Worm (Caenorhabditis elegans) whole organism, L4/young adult: ENCODE results near the gene frl-1.

ENCODE experiments used
- W03F9.2 ChIP-seq: fragments of 150-350 bp; optimal IDR thresholded peaks from 2 replicates; lab custom pipeline; 2014; ENCODE audit warnings: missing biosample characterization, missing genetic modification characterization
- dao-5 ChIP-seq: sonication (generic microtip); optimal IDR thresholded peaks from 2 replicates; lab custom pipeline; 2016; ENCODE audit warnings: missing genotype, missing genetic modification characterization, moderate library complexity, missing compliant biosample characterization
- him-1 ChIP-seq: sonication (generic microtip); optimal IDR thresholded peaks from 2 replicates; lab custom pipeline; 2016; ENCODE audit warnings: missing genotype, missing genetic modification reagents, missing genetic modification characterization, missing compliant biosample characterization

Gene frl-1

DNA sequence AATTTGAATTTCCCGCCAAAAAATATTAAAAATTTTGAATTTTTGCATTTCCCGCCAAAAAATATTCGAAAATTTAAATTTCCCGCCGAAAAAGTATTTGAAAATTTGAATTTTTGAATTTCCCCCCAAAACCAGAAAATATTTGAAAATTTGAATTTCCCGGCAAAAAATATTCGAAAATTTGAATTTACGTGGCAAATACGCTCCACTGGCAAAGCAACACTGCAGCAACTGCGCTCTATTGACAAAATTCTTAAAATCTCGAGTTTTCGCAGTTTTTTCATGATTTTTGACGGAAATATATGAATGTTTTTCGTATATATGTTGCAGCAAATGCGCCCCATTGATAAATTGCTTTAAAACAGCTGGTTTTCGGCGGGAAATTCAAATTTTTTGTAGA lies 12.6 kb upstream of the frl-1 start:
- TF ChIP-seq him-1 (no peak), W03F9.2 (no peak), dao-5 (tag; lab: Kevin White, UChicago) (no peak)

DNA sequence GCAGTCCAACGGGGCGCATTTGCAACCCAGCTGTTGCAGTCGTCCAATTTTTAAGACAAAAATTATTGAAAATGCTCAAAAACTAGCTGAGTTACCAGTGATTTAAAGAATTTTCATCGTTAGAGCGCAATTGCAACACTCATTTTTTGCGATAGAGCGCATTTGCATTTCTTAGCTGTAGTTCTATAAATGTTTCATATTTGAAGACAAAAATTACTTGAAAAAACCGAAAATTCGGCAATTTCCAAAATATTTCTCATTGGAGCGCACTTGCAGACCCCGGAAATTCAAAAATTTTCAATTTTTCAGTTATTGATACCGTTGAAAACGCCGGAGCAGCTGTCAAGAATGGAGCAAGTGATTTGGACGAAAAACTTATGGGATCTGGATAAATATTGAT lies 11.9 kb upstream of the frl-1 start:
- TF ChIP-seq him-1 (no peak), dao-5 (tag; lab: Kevin White, UChicago) (no peak), W03F9.2 (no peak)

DNA sequence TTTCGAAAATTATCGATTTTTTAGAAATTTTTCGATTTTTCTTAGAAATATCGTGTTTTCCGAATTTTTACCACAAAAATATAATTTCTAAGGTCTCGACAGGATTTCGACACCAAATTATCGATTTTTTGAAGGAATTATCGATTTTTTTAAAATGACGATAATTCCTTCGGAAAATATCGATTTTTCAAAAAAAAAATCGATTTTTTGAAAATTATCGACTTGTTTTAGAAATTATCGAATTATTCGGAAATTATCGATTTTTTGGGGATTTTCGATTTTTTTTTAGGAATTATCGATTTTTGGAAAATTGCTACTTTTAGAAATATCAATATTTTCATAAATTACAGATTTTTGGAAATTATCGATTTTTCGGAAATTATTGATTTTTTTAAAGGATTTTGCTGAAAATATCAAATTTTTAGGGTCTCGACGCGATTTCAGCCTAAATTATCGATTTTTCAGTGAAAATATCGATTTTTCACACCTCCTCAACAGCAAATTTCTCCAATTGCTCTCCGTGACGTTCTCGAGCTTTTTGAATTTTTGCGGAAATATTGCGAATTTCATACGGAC lies 11.2 kb upstream of the frl-1 start:
- TF ChIP-seq dao-5 (tag; lab: Kevin White, UChicago) (no peak), W03F9.2 (no peak), him-1 (no peak)

DNA sequence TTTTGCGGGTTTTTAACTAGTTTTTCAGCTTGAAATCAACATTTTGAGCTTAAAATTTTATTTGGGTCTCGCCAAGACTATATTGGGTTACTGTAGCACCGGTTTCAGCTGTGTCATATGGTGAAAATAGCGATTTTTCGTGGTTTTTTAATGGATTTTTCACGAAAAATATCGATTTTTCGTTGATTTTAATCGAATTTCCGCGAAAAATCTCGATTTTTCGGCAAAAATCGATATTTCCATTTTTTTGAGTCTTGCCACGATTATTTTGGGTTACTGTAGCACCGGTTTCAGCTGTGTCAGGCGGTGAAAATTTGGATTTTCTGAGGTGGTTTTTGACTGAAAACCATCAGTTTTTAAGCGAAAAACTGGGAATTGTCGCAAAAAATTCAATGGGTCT lies 8.6 kb upstream of the frl-1 start:
- TF ChIP-seq dao-5 (tag; lab: Kevin White, UChicago) (no peak), W03F9.2 (no peak), him-1 (no peak)

DNA sequence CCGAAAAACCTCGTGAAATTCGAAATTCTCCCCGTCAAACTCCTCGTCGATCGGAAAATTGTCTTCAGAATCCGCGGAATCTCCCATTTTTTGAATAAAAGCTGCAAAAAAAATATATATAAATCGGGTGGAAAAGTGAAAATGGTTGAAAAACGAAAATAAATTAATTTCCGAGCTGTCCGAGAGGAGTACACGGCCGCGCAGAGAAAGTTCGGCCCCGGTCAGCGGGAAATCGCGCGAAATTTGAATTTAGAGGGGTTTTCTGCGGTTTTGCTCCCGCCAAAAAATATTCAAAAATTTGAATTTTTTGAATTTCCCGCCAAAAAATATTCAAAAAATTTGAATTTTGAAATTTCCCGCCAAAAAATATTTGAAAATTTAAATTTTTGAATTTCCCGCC lies 7.1 kb upstream of the frl-1 start, which contains the start of gene Y48G9A.11:
Gene Y48G9A.11 (minus strand): TSS at position 101 of the 400 bp plus-strand sequence.
- TF ChIP-seq dao-5 (tag; lab: Kevin White, UChicago) (no peak), W03F9.2 (no peak), him-1 (no peak)

DNA sequence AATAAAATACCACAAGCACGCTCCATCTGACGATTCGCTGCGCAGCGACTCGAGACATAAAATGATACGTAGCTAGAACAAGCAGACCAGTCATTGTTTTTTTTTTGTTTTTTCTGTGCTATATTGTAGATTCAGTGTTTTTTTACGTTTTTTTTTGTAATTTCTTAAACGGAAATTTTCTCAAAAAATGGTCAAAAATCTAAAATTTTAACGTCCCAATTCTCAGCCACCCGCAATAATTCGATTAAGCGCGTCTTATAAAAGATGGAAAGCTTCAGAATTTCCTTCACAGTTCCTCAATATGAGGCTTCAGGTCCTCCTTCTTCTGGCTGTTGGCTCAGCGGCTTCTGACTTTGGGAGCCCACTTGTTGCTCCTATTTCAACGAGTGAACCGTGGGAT lies 6.4 kb upstream of the frl-1 start, which contains the start of gene Y48G9A.6:
Gene Y48G9A.6 (plus strand): TSS at position 301 of the 400 bp plus-strand sequence.
- no peak for TF ChIP-seq him-1
- TF ChIP-seq dao-5 (tag; lab: Kevin White, UChicago): no peak
- no peak for TF ChIP-seq W03F9.2

DNA sequence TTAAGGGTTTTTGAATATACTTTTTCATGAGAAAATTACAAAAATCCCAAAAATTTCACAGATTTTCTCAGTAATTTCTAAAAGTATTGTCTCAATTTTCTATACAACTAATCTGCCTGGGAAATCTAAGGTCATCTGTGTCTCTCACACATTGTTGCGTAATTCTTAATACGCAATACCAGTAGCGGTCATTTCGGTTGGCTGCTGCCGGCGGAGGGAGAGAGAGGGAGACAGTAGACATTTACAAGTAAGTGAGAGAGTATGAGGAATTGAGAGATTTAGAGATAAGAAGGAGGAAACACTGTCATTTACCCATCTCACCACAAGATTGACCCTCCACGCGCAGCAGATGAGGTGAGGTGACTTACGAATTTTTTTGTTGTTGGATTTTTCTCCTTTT lies 2.0 kb downstream of the frl-1 start:
- TF ChIP-seq dao-5 (tag; lab: Kevin White, UChicago) (no peak), W03F9.2 (no peak), him-1 (no peak)

DNA sequence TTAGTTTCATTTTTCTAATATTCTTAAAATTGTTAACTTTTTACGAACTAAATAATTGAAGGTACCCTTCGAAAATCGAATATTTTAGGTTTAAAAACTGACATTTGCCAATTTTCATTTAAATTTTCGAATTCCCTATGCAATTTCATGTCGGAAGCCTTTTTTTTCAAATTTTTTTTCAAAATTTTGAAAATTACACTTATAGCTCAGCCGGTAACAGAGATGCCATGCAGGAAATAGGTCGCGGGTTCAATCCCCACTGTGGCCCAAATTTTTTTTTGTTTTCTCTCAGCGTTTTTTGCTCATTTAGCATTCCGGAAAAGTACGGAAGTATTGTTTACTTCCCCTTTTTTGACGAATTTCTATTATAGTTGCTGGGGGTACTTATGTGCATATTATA lies 5.4 kb downstream of the frl-1 start:
- TF ChIP-seq him-1 (no peak), W03F9.2 (no peak), dao-5 (tag; lab: Kevin White, UChicago) (no peak)

DNA sequence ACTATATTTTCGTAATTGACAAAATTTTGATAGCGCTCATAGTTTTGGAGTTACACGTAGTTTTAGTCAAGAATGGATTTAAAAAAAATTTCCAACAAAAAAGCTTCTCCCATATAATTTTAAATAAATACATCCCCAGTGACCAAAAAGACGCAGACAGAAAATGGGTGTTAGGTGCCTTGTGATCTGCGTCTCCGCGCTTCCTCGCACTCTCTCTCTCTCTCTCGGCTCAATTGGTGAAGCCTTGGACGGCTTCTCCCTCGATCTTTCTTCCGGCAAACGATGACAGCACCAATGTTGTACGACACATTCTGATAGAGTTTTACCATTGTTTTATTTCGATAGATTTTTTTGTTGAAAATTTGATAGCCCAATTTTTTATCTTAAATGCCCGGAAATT lies 6.1 kb downstream of the frl-1 start:
- TF ChIP-seq W03F9.2 (no peak), him-1 (no peak), dao-5 (tag; lab: Kevin White, UChicago) (no peak)

DNA sequence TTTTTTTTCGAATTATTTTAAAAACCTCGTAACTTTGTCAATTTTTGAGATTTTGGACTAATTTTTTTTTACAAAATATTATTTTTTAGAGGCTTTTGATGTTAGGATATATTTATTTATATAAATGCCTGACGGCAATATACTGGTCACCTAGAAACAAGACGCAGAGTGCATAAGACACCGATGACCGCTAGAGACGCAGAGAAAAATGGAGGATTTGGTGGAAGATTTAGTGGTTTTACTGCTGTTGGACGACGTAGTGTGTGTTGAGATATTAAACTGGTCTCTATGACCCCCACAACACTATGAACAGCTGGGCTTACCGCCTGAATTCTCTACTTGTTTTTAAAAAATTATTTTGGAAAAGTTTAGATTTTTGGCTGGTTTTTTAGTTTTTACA lies 8.1 kb downstream of the frl-1 start:
- TF ChIP-seq him-1: no peak
- TF ChIP-seq dao-5 (tag; lab: Kevin White, UChicago): no peak
- no peak for TF ChIP-seq W03F9.2

DNA sequence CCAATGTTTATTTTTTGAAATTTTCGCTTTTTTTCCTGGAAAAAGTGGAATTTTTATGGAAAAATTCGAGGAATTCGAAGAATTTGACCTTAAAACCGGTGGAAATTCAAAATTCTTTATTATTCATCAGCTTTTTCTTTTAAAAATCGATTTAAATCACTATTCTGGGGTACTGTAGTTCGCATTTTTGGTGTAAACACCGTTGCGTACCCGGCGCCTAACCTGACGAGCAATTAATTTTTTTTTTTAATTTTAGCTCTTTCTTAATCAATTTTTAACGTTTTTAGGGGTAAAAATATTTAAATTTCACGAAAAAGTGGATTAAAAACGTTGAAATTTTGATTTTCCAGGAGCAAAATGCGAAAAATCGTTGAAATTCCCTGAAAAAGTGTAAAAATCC lies 10.0 kb downstream of the frl-1 start:
- TF ChIP-seq W03F9.2 (no peak), him-1 (no peak)

DNA sequence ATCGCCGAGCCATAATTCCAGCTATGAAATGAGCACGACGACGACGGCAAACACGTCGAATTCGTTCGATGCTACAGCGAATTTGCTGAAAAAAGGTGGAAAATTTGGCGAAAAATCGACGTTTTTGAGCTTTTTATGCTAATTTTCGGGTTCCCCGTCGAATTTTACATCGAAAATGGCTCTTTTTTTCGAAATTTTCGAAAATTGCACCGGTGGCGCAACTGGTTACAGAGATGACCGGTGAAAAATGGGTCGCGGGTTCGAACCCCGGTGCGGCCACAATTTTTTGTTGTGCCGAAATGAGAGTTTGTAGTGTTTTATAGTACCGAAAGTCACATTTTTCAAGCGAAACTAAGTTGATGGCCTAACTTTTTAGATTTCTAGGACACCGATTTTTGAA lies 13.6 kb downstream of the frl-1 start:
- no peak for TF ChIP-seq dao-5 (tag; lab: Kevin White, UChicago)
- TF ChIP-seq him-1: no peak
- TF ChIP-seq W03F9.2: no peak

DNA sequence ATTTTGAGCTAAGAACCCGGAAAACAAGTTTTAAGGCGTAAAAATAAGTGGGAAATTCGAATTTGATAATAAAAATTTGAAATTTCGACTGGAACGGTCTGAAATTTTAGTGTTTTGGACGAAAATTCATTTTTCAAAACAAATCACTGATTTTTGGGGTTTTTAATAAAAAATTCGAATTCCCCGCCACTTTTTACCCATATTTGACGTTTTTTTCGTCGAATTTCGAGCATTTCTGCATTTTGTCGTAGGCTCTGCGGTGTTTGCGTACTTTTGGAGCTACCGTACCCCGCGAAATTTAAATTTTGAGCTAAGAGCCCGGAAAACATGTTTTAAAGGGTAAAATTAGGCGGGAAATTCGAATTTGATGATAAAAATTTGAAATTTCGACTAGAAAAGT lies 26.6 kb downstream of the frl-1 start:
- TF ChIP-seq him-1: no peak
- TF ChIP-seq dao-5 (tag; lab: Kevin White, UChicago): no peak
- no peak for TF ChIP-seq W03F9.2

DNA sequence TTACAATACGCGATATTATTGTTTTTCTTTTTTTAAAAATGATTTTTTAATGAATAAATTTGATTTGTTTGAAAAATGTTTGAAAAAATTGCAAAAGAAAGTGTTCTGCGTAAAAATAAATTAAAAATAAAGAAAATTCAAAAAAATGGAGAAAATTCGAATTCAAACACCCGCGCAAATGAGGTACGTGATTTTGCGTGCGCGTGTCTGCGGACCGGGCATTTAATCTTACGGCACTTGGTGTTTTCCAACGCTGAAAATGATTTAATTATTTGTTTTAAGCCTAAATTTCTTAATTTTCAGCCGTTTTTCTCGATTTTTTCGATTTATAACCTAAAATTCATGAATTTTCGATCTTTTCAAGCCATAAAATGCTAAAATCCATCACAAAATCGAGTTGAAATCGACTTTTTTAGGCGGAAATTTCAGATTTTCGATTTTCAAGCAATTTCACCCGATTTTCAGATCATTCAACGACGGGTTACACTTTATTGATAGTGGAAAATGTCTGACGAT lies 27.6 kb downstream of the frl-1 start, which contains the start of gene gcn-1:
Gene gcn-1 (plus strand): TSS at position 466 of the 516 bp plus-strand sequence.
- TF ChIP-seq dao-5 (tag; lab: Kevin White, UChicago) (no peak), W03F9.2 (peak; percentile 25), him-1 (no peak)

DNA sequence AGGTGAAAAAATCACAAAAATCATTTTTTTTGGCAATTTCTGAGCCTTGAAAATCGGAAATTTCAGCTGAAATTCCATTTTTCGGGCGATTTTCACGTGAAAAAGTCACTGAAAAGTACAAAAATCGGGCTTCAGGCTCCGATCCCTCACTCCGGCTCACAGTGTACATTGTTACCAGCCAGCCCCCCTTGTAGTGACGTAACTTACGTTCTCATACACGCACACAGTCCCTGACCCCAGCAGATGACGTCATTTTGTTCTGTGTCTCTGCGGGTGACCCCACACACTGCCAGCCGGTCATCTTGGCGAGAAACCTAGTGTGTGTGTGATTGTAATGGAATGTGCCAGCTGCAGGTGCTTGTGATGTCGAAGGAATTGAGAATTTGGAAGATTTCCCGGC lies 35.2 kb downstream of the frl-1 start:
- no peak for TF ChIP-seq him-1
- TF ChIP-seq W03F9.2: no peak
- TF ChIP-seq dao-5 (tag; lab: Kevin White, UChicago): no peak

DNA sequence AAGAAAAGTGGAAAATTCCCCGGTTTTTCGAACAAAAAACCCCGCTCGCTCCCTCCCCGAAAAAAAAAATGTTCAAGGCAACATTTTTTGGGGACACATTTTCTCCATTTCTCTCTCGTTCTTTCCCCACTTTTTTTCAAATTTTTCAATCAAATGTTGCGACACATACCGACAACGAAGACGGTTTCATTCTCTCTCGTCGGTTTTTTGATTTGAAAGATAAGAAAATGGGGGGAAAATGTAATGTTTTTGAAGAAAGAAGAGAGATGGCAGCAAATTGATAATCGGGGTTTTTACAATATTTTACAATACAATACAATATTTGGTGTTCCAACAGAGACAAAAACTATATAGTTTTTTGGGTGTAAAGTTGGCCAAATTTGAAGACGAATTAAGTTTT lies 45.5 kb downstream of the frl-1 start:
- no peak for TF ChIP-seq him-1
- peak; percentile 70 for TF ChIP-seq W03F9.2
- TF ChIP-seq dao-5 (tag; lab: Kevin White, UChicago): no peak
